Worm (Caenorhabditis elegans) whole organism, midembryonic: ENCODE results near the gene nspc-5.

Source experiments
- cog-1 ChIP-seq: sonication (generic microtip); optimal IDR thresholded peaks from 2 replicates; lab custom pipeline; 2016; ENCODE audit warnings: missing genetic modification characterization, missing compliant biosample characterization
- flt-1 ChIP-seq: fragments of 200-800 bp; sonication (Bioruptor generic); IDR thresholded peaks from 2 replicates; pipeline ENCODE4 v1.3.6; 2022; ENCODE audit warnings: missing genetic modification characterization, missing compliant biosample characterization
- klf-2 ChIP-seq: fragments of 200-800 bp; sonication (Bioruptor generic); conservative IDR thresholded peaks from 2 replicates; pipeline ENCODE4 v1.3.6; 2022; ENCODE audit warnings: missing genetic modification reagents, missing genetic modification characterization, missing compliant biosample characterization
- med-1 ChIP-seq: sonication (generic microtip); optimal IDR thresholded peaks from 2 replicates; lab custom pipeline; 2017; ENCODE audit warnings: missing genetic modification characterization, mild to moderate bottlenecking, missing compliant biosample characterization, antibody characterized with exemption, missing genetic modification reagents; ENCODE audit not compliant: insufficient read depth
- ref-1 ChIP-seq: fragments of 200-800 bp; sonication (Bioruptor generic); conservative IDR thresholded peaks from 2 replicates; pipeline ENCODE4 v1.3.6; 2022; ENCODE audit warnings: missing genetic modification reagents, missing genetic modification characterization, missing compliant biosample characterization
- tab-1 ChIP-seq: fragments of 200-800 bp; sonication (Bioruptor generic); IDR thresholded peaks from 2 replicates; pipeline ENCODE4 v1.3.6; 2022; ENCODE audit warnings: missing genetic modification characterization, missing compliant biosample characterization
- ztf-23 ChIP-seq: fragments of 200-800 bp; sonication (Bioruptor generic); IDR thresholded peaks from 2 replicates; pipeline ENCODE4 v1.3.6; 2022; ENCODE audit warnings: missing genetic modification reagents, missing genetic modification characterization, missing compliant biosample characterization
- ztf-29 ChIP-seq: fragments of 200-800 bp; sonication (Bioruptor generic); IDR thresholded peaks from 2 replicates; pipeline ENCODE4 v1.3.6; 2022; ENCODE audit warnings: missing genetic modification reagents, missing genetic modification characterization, missing compliant biosample characterization

- no peak for TF ChIP-seq ref-1 (GFP tag; lab: Robert Waterston, UW)
- TF ChIP-seq klf-2 (GFP tag; lab: Robert Waterston, UW): no peak
- TF ChIP-seq tab-1 (GFP tag; lab: Robert Waterston, UW): no peak
- TF ChIP-seq ztf-23 (GFP tag; lab: Robert Waterston, UW): no peak
- no peak for TF ChIP-seq flt-1 (GFP tag; lab: Robert Waterston, UW)
- no peak for TF ChIP-seq cog-1
- no peak for TF ChIP-seq med-1 (GFP tag; lab: Kevin White, UChicago)
- TF ChIP-seq ztf-29: no peak
Observed at ce11 chrX:8507053-8507452, 31.5 kb upstream of the nspc-5 start.
